Fruit fly (Drosophila melanogaster) whole organism, wandering third instar larva: ENCODE data around the gene Hs2st.

Experiments used
- Dfd ChIP-seq: fragments of >200 bp; optimal IDR thresholded peaks from 2 replicates; lab custom pipeline; 2017; ENCODE audit warnings: missing biosample characterization, missing genetic modification characterization
- HLH106 ChIP-seq: fragments of 200-800 bp; optimal IDR thresholded peaks from 3 replicates; lab custom pipeline; 2019; ENCODE audit warnings: missing biosample characterization, mild to moderate bottlenecking, missing genetic modification characterization, moderate library complexity
- Rel ChIP-seq, 2 experiments: fragments of 200-800 bp; sonication (Bioruptor generic) in 1 of 2; optimal IDR thresholded peaks; 2 replicates in 1 of 2; 3 replicates in 1 of 2; lab custom pipeline; 2016 to 2019; ENCODE audit warnings: mild to moderate bottlenecking in 2 of 2, missing biosample characterization in 2 of 2, missing genetic modification characterization in 2 of 2, moderate library complexity in 1 of 2
- dsf ChIP-seq: sonication (Bioruptor generic); optimal IDR thresholded peaks from 2 replicates; lab custom pipeline; 2016; ENCODE audit warnings: missing biosample characterization, missing genetic modification characterization, borderline replicate concordance
- ey ChIP-seq: fragments of 200-800 bp; sonication (Bioruptor generic); optimal IDR thresholded peaks from 2 replicates; lab custom pipeline; 2016; ENCODE audit warnings: missing biosample characterization, missing genetic modification characterization
- pan ChIP-seq: fragments of >200 bp; optimal IDR thresholded peaks from 2 replicates; lab custom pipeline; 2017
- rgr ChIP-seq: fragments of 200-800 bp; sonication (Bioruptor generic); optimal IDR thresholded peaks from 3 replicates; lab custom pipeline; 2016; ENCODE audit warnings: missing biosample characterization, mild to moderate bottlenecking, missing genetic modification characterization

DNA sequence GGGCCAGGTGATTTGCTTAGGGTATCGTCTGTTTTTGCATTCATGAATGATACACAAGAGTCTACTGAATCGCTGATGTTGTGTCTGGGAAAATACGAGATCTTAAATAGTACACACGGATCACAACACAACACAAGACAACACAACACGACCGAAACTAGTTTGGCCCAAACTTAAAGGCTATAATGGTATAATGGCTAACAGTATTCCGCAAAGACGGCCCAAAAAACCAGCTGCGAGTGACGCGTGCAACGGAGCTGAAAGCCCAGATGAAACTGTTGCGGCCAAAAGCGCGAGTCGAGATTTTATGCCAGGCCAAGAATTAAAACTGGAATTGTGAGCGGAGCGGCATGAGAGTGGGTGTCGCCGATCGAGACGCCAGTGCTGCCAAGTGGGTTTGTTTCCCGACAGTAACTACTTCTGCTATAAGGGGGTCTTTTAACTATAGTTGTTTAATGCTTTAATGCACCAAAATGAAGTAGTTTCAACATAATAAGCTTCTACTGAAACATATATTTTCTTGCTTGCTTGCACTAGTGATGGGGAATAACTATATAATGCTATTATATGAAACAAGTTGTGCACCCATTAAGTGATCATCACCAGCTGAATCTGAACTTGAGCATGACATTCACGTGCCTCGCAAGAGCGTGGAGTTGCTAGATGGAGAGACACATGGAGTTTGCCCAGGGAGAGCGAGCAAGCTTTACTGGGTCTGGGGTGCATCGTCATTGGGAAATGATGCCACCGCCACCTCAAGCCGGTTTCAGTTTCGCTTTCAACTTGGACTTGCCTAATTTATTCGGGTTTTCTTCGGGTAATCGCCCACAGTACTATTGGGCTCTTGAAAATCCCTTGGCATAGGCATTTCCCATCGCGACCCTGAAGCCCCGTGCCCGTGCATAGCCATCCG, 5.6 kb downstream of the Hs2st start:
- TF ChIP-seq rgr (GFP tag; lab: Kevin White, UChicago): peak; percentile 2
- TF ChIP-seq dsf (GFP tag; lab: Kevin White, UChicago): no peak
- TF ChIP-seq Rel (GFP tag; optimal IDR thresholded peaks at IDR 0.05; lab: Kevin White, UChicago): no peak
- no peak for TF ChIP-seq Rel (tag; optimal IDR thresholded peaks at IDR 0.05; lab: Kevin White, UChicago)
- TF ChIP-seq Dfd: no peak
- TF ChIP-seq pan (lab: Kevin White, UChicago): no peak
- no peak for TF ChIP-seq ey
- TF ChIP-seq HLH106 (tag; lab: Kevin White, UChicago): peak; percentile 44
